Fruit fly (Drosophila melanogaster) whole organism, wandering third instar larva: Measurements from ENCODE around the gene ras.
A peak's percentile ranks its signal among the peaks of the same experiment; 100 is the strongest.

Experiments used
- Abd-B ChIP-seq: fragments of >200 bp; optimal IDR thresholded peaks from 2 replicates; lab custom pipeline; 2017; ENCODE audit warnings: missing biosample characterization, missing genetic modification characterization
- CG32264 ChIP-seq: fragments of 200-800 bp; sonication (Bioruptor generic); optimal IDR thresholded peaks from 2 replicates; lab custom pipeline; 2016; ENCODE audit warnings: missing biosample characterization, missing genetic modification characterization
- CG9705 ChIP-seq: fragments of 200-800 bp; sonication (Bioruptor generic); optimal IDR thresholded peaks from 2 replicates; lab custom pipeline; 2018; ENCODE audit warnings: missing biosample characterization, mild to moderate bottlenecking, missing genetic modification characterization
- CrebA ChIP-seq: fragments of 200-800 bp; sonication (Bioruptor generic); optimal IDR thresholded peaks from 2 replicates; lab custom pipeline; 2016; ENCODE audit warnings: missing biosample characterization, mild to moderate bottlenecking, missing genetic modification characterization, borderline replicate concordance
- Dfd ChIP-seq: fragments of >200 bp; optimal IDR thresholded peaks from 2 replicates; lab custom pipeline; 2017; ENCODE audit warnings: missing biosample characterization, missing genetic modification characterization
- Dif ChIP-seq: fragments of 200-275, 200-300 bp; sonication (Bioruptor generic); optimal IDR thresholded peaks from 2 replicates; lab custom pipeline; 2018; ENCODE audit warnings: missing biosample characterization, missing genetic modification characterization; ENCODE audit not compliant: partially characterized antibody
- GATAd ChIP-seq: sonication (Bioruptor generic); optimal IDR thresholded peaks from 2 replicates; lab custom pipeline; 2016; ENCODE audit warnings: missing biosample characterization, missing genetic modification characterization
- HLH106 ChIP-seq: fragments of 200-800 bp; optimal IDR thresholded peaks from 3 replicates; lab custom pipeline; 2019; ENCODE audit warnings: missing biosample characterization, mild to moderate bottlenecking, missing genetic modification characterization, moderate library complexity
- Hnf4 ChIP-seq: fragments of 200-800 bp; sonication (Bioruptor generic); optimal IDR thresholded peaks from 2 replicates; lab custom pipeline; 2016; ENCODE audit warnings: missing biosample characterization, mild to moderate bottlenecking, missing genetic modification characterization
- Hr78 ChIP-seq: fragments of >200 bp; optimal IDR thresholded peaks from 2 replicates; lab custom pipeline; 2017; ENCODE audit warnings: missing biosample characterization, missing genetic modification characterization
- Hr83 ChIP-seq: fragments of 200-300 bp; sonication (Bioruptor generic); optimal IDR thresholded peaks from 2 replicates; lab custom pipeline; 2016; ENCODE audit warnings: missing biosample characterization, mild to moderate bottlenecking, missing genetic modification characterization, moderate library complexity; ENCODE audit not compliant: poor library complexity, severe bottlenecking
- Jra ChIP-seq: sonication (Bioruptor generic); optimal IDR thresholded peaks from 2 replicates; lab custom pipeline; 2016; ENCODE audit warnings: missing biosample characterization, missing genetic modification characterization
- Mio ChIP-seq: sonication (Bioruptor generic); optimal IDR thresholded peaks from 2 replicates; lab custom pipeline; 2016; ENCODE audit warnings: missing biosample characterization, missing genetic modification characterization
- Myc ChIP-seq: fragments of >200 bp; optimal IDR thresholded peaks from 2 replicates; lab custom pipeline; 2017
- N ChIP-seq: fragments of >200 bp; optimal IDR thresholded peaks from 2 replicates; lab custom pipeline; 2018; ENCODE audit warnings: missing biosample characterization, missing external identifiers, missing genetic modification characterization
- OdsH ChIP-seq: fragments of 200-800 bp; sonication (Bioruptor generic); optimal IDR thresholded peaks from 2 replicates; lab custom pipeline; 2016; ENCODE audit warnings: missing biosample characterization, mild to moderate bottlenecking, missing genetic modification characterization
- Rel ChIP-seq, 2 experiments: fragments of 200-800 bp; sonication (Bioruptor generic) in 1 of 2; optimal IDR thresholded peaks; 2 replicates in 1 of 2; 3 replicates in 1 of 2; lab custom pipeline; 2016 to 2019; ENCODE audit warnings: mild to moderate bottlenecking in 2 of 2, missing biosample characterization in 2 of 2, missing genetic modification characterization in 2 of 2, moderate library complexity in 1 of 2
- Vsx2 ChIP-seq: fragments of 200-300, 225-300 bp; sonication (Bioruptor generic); optimal IDR thresholded peaks from 2 replicates; lab custom pipeline; 2018; ENCODE audit warnings: missing biosample characterization, missing genetic modification characterization; ENCODE audit not compliant: partially characterized antibody
- br ChIP-seq: fragments of 200-800 bp; sonication (Bioruptor generic); optimal IDR thresholded peaks from 2 replicates; lab custom pipeline; 2016; ENCODE audit warnings: missing biosample characterization, missing genetic modification characterization
- brk ChIP-seq: fragments of 200-800 bp; sonication (Bioruptor generic); optimal IDR thresholded peaks from 2 replicates; lab custom pipeline; 2016; ENCODE audit warnings: missing biosample characterization, mild to moderate bottlenecking, missing genetic modification characterization
- dl ChIP-seq, 2 experiments: fragments of 175-275, 200-275 bp in 1 of 2; fragments of 200-275 bp in 1 of 2; sonication (Bioruptor generic); optimal IDR thresholded peaks; lab custom pipeline; 2018; ENCODE audit warnings: mild to moderate bottlenecking in 2 of 2, missing biosample characterization in 2 of 2, missing genetic modification characterization in 2 of 2, moderate library complexity in 2 of 2; ENCODE audit not compliant: partially characterized antibody in 2 of 2, insufficient read depth in 1 of 2
- dmrt93B ChIP-seq: fragments of 200-800 bp; sonication (Bioruptor generic); optimal IDR thresholded peaks from 2 replicates; lab custom pipeline; 2018; ENCODE audit warnings: missing biosample characterization, mild to moderate bottlenecking, missing genetic modification characterization
- dsf ChIP-seq: sonication (Bioruptor generic); optimal IDR thresholded peaks from 2 replicates; lab custom pipeline; 2016; ENCODE audit warnings: missing biosample characterization, missing genetic modification characterization, borderline replicate concordance
- ey ChIP-seq: fragments of 200-800 bp; sonication (Bioruptor generic); optimal IDR thresholded peaks from 2 replicates; lab custom pipeline; 2016; ENCODE audit warnings: missing biosample characterization, missing genetic modification characterization
- foxo ChIP-seq, 2 experiments: fragments of 200-800 bp; sonication (Bioruptor generic); optimal IDR thresholded peaks; 2 replicates in 1 of 2; 3 replicates in 1 of 2; lab custom pipeline; 2016 to 2017; ENCODE audit warnings: missing biosample characterization in 2 of 2, missing genetic modification characterization in 2 of 2
- fru ChIP-seq: fragments of 200-800 bp; sonication (Bioruptor generic); optimal IDR thresholded peaks from 3 replicates; lab custom pipeline; 2016; ENCODE audit warnings: missing biosample characterization, mild to moderate bottlenecking, missing genetic modification characterization
- h ChIP-seq: fragments of 200-800 bp; sonication (Bioruptor generic); optimal IDR thresholded peaks from 3 replicates; lab custom pipeline; 2016; ENCODE audit warnings: missing biosample characterization, mild to moderate bottlenecking, missing genetic modification characterization
- jim ChIP-seq: fragments of 175-275, 200-325 bp; sonication (Bioruptor generic); optimal IDR thresholded peaks from 2 replicates; lab custom pipeline; 2016; ENCODE audit warnings: missing biosample characterization, mild to moderate bottlenecking, missing genetic modification characterization
- pan ChIP-seq: fragments of >200 bp; optimal IDR thresholded peaks from 2 replicates; lab custom pipeline; 2017
- psq ChIP-seq: fragments of 200-800 bp; sonication (Bioruptor generic); optimal IDR thresholded peaks from 3 replicates; lab custom pipeline; 2017; ENCODE audit warnings: missing biosample characterization, mild to moderate bottlenecking, missing genetic modification characterization, moderate library complexity
- rgr ChIP-seq: fragments of 200-800 bp; sonication (Bioruptor generic); optimal IDR thresholded peaks from 3 replicates; lab custom pipeline; 2016; ENCODE audit warnings: missing biosample characterization, mild to moderate bottlenecking, missing genetic modification characterization
- sage ChIP-seq: fragments of 200-800 bp; sonication (Bioruptor generic); optimal IDR thresholded peaks from 2 replicates; lab custom pipeline; 2016; ENCODE audit warnings: missing biosample characterization, mild to moderate bottlenecking, missing genetic modification characterization
- sv ChIP-seq: fragments of 200-800 bp; sonication (Bioruptor generic); optimal IDR thresholded peaks from 3 replicates; lab custom pipeline; 2016; ENCODE audit warnings: missing biosample characterization, missing genetic modification characterization
- tai ChIP-seq: sonication (Bioruptor generic); optimal IDR thresholded peaks from 2 replicates; lab custom pipeline; 2016; ENCODE audit warnings: missing biosample characterization, missing genetic modification characterization
- woc ChIP-seq: sonication (Bioruptor generic); optimal IDR thresholded peaks from 2 replicates; lab custom pipeline; 2016; ENCODE audit warnings: missing biosample characterization, mild to moderate bottlenecking, missing genetic modification characterization

ras gene

DNA sequence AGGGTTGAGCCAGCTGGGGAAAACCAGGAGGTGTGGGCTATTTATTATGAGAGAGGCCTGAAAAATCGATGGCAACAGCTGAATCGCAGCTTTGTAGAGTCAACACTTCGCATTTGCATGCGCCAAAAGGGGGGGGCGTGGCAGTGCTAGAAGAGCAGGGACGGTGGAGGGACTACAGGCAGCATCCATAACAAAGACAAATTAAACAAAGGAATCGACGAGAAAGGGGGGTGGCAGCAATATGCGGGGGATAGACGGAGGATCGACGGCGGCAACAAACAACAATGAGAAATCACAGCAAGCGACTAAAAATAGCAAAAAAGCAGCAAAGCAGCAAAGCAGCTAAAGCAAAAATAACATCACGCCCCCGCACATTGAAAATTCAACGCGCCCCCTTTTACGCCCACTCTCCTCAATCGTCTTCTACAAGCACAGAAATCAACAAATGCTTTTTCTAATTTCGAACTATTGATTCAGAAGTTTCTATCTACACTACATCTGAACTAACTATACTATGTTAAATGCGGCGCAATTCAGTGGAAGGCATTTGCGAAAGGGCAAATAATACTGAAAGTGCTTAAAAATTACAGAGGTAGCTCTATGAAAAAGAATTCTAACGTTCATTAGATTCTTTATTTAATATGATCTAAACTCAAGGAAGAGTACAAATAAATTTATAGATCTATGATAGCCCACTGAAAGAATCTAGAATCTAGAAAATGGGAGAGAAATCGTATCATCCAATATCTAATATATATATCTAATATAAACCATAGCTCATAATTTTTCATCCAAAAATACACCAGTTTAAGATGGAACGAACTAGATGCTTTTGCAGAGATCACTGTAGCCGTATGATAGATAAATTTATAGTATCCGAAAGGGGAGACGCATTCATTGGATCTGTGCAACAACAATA lies 9.3 kb upstream of the ras start:
- TF ChIP-seq Rel (GFP tag; optimal IDR thresholded peaks at IDR 0.05; lab: Kevin White, UChicago) (no peak), Rel (tag; optimal IDR thresholded peaks at IDR 0.05; lab: Kevin White, UChicago) (no peak), CG9705 (GFP tag; lab: Kevin White, UChicago) (no peak), CrebA (GFP tag; lab: Kevin White, UChicago) (no peak), OdsH (no peak), GATAd (GFP tag; lab: Kevin White, UChicago) (no peak), rgr (GFP tag; lab: Kevin White, UChicago) (no peak)

DNA sequence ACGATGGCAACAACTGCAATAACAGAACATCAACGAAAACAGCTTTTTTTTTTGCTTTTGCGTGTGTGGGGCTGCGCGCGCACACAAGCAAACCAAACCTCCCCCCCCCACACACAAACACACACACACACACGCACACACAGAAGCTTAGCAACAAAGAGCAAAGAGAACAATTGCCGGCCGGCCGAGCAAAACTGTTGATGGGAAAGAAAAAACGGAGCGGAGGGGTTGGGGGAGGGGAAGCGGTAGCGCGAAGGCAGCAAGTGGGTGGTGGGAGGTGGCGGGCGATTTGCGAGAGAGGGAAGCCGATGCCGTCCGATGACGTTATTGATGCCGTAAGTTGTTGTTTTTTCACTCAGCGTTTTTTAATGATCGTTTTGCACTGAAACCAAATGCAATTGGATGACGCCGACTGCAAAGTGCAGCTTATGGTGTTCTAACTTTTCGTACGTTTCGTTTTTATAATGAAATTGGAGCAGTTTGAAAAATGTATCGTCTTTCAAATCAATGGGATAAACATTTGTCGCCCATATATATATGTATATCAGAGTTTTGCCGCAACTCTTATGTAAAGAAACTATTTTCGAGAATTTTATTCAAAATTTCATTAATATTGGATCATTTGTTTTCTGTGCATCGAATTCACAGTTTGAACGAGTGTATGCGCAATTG lies 8.5 kb upstream of the ras start:
- no peak for TF ChIP-seq Abd-B (GFP tag; lab: Kevin White, UChicago)
- no peak for TF ChIP-seq rgr (GFP tag; lab: Kevin White, UChicago)
- TF ChIP-seq Hr83 (GFP tag; lab: Kevin White, UChicago), result no peak
- TF ChIP-seq fru (GFP tag; lab: Kevin White, UChicago), result peak; percentile 19
- TF ChIP-seq Jra (GFP tag; lab: Kevin White, UChicago), result no peak
- no peak for TF ChIP-seq Vsx2 (GFP tag; lab: Kevin White, UChicago)
- TF ChIP-seq br (GFP tag; lab: Kevin White, UChicago), result no peak
- TF ChIP-seq foxo (GFP tag; optimal IDR thresholded peaks at IDR 0.05; lab: Kevin White, UChicago), result peak in 1 of 2 experiments; percentile 26
- no peak for TF ChIP-seq woc
- no peak for TF ChIP-seq ey
- TF ChIP-seq Hnf4, result no peak
- no peak for TF ChIP-seq dsf (GFP tag; lab: Kevin White, UChicago)
- TF ChIP-seq h, result no peak
- no peak for TF ChIP-seq tai (GFP tag; lab: Kevin White, UChicago)
- no peak for TF ChIP-seq OdsH
- peak; percentile 23 for TF ChIP-seq psq
- TF ChIP-seq GATAd (GFP tag; lab: Kevin White, UChicago), result no peak
- TF ChIP-seq dl (GFP tag; optimal IDR thresholded peaks at IDR 0.05; lab: Kevin White, UChicago; ENCODE audit: insufficient read depth in 1 of 2, partially characterized antibody in 2 of 2), result no peak
- no peak for TF ChIP-seq CrebA (GFP tag; lab: Kevin White, UChicago)
- no peak for TF ChIP-seq pan (lab: Kevin White, UChicago)
- no peak for TF ChIP-seq brk (GFP tag; lab: Kevin White, UChicago)
- TF ChIP-seq Hr78, result no peak
- no peak for TF ChIP-seq sv (GFP tag; lab: Kevin White, UChicago)
- TF ChIP-seq Dfd (GFP tag; lab: Kevin White, UChicago), result no peak
- TF ChIP-seq HLH106 (tag; lab: Kevin White, UChicago), result no peak
- no peak for TF ChIP-seq CG9705 (GFP tag; lab: Kevin White, UChicago)
- no peak for TF ChIP-seq Dif
- no peak for TF ChIP-seq Rel (GFP tag; optimal IDR thresholded peaks at IDR 0.05; lab: Kevin White, UChicago)
- TF ChIP-seq Rel (tag; optimal IDR thresholded peaks at IDR 0.05; lab: Kevin White, UChicago), result peak; percentile 5
- TF ChIP-seq CG32264 (GFP tag; lab: Kevin White, UChicago), result no peak
- no peak for TF ChIP-seq dmrt93B
- TF ChIP-seq N (GFP tag; lab: Kevin White, UChicago), result no peak
- no peak for TF ChIP-seq Myc
- TF ChIP-seq Mio (GFP tag; lab: Kevin White, UChicago), result no peak
- TF ChIP-seq jim (GFP tag; lab: Kevin White, UChicago), result no peak
- no peak for TF ChIP-seq sage (GFP tag; lab: Kevin White, UChicago)
